Worm (Caenorhabditis elegans): ENCODE measurements around the gene C07A9.12.

C07A9.12 gene

DNA sequence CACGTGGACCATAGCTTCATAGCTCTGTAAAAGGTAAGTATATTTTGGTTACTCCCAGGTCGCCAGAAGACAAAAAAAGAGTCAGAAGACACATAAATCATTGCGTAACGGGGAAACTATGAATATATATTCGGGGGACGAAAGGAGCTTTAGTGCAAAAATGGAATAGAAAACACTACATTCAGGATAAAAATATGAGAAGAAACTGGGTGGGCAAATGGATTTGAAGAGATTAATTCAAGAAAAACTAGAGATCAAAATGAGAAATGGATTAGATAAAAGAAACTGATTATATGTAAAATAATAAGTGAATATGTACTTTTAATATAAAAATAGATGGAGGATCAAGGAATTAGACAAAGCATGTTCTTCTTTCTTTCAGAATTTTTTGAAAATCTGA is at the start of gene C07A9.12:
C07A9.12 (minus strand) TSS at position 101 of the 400 bp plus-strand sequence.
- no peak for TF ChIP-seq W03F9.2 (tag; optimal IDR thresholded peaks at IDR 0.05)

DNA sequence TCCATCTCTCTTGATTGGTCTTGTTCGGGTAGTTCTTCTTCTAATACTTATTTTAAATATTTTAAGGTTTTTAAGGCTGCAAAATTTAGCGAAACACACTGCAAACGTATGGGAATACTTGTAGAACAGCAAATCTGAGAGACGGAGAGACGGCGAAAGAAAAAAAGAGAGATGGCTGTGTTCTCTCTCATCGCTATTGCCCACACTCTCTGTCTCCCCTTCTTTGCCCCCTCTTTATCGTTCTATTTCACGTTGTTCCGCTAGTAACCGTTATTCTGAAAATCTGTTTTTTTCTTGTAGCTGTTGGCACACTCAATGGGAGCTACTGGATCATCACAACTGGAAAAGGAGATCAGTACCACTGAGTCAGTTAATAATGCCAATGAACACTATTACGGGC is 49.0 kb upstream of the C07A9.12 start, which contains the start of gene usp-46:
usp-46 (plus strand) TSS at position 301 of the 400 bp plus-strand sequence.
- no peak for TF ChIP-seq W03F9.2 (tag; optimal IDR thresholded peaks at IDR 0.05)
- TF ChIP-seq dao-5 (tag; optimal IDR thresholded peaks at IDR 0.05), result no peak
- no peak for TF ChIP-seq him-1 (tag; optimal IDR thresholded peaks at IDR 0.05)

DNA sequence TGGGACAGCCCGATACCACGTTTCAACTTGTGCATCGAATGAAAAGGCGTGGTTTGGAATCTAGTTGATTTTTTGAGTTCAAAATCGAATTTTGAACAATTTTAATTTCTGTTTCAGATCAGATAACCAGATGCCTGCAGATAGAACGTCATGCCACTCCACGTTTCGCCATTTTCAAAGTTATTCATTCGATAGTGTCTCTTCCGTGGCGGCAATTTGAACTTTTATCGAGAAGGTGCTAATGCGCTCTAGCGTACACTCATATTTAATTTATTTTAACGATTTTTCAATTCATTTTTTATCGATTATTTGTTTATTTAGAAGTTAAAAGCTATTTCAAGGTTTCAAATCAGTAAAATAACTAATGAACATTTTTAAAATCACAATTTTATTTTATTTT is 48.6 kb upstream of the C07A9.12 start:
- TF ChIP-seq him-1 (tag; optimal IDR thresholded peaks at IDR 0.05) (no peak), W03F9.2 (tag; optimal IDR thresholded peaks at IDR 0.05) (no peak), dao-5 (tag; optimal IDR thresholded peaks at IDR 0.05) (no peak)

DNA sequence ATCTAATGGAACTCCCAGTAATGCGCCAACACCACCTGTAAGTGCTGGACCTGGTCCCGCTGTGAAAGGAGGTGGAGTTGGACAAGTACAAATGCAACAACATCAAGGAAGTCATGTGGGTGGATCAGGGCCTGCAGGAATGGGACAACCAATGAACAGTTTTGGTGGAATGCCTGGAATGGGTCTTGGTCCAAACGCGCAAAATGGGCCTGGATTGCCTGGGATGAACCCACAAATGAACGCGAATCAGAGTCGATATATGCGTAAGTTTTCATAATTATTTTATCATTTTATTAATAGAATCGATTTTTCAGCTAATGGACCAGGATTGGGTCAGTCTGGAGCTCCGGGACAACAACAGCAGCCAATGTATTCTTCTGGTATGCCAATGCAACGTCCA is 45.1 kb upstream of the C07A9.12 start:
- no peak for TF ChIP-seq W03F9.2 (tag; optimal IDR thresholded peaks at IDR 0.05)
- TF ChIP-seq dao-5 (tag; optimal IDR thresholded peaks at IDR 0.05), result no peak

ce11 chrIII:9770590-9770989 is 43.3 kb upstream of the C07A9.12 start:
- TF ChIP-seq dao-5 (tag; optimal IDR thresholded peaks at IDR 0.05) (no peak), W03F9.2 (tag; optimal IDR thresholded peaks at IDR 0.05) (no peak), him-1 (tag; optimal IDR thresholded peaks at IDR 0.05) (no peak)

- TF ChIP-seq him-1 (tag; optimal IDR thresholded peaks at IDR 0.05), result no peak
- TF ChIP-seq W03F9.2 (tag; optimal IDR thresholded peaks at IDR 0.05), result no peak
- TF ChIP-seq dao-5 (tag; optimal IDR thresholded peaks at IDR 0.05), result no peak
Measured at ce11 chrIII:9768023-9768422, 40.7 kb upstream of the C07A9.12 start.

ce11 chrIII:9767095-9767494 is 39.8 kb upstream of the C07A9.12 start:
- TF ChIP-seq W03F9.2 (tag; optimal IDR thresholded peaks at IDR 0.05) (no peak), dao-5 (tag; optimal IDR thresholded peaks at IDR 0.05) (no peak), him-1 (tag; optimal IDR thresholded peaks at IDR 0.05) (no peak)

DNA sequence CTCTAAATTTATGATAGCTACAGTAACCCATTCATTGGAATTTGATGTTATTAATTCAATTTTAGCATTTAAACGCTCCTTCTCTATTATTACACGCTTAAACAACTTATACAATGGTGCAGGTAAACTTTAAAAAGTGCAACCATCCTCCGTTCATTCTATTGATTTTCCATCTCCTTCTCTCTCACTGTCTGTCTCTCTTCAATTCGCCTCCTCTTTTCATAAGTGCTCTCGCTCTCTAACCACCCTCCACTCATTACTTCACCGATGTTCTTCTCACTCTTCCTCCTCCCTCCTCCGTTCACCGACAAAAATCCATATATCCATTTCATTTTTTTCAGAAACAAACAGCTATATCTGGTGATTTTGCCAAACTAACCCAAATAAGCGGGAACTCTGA is 38.8 kb upstream of the C07A9.12 start, which contains the start of gene cbp-1:
cbp-1 (plus strand) TSS at position 335 of the 400 bp plus-strand sequence.
- TF ChIP-seq him-1 (tag; optimal IDR thresholded peaks at IDR 0.05) (no peak), W03F9.2 (tag; optimal IDR thresholded peaks at IDR 0.05) (no peak), dao-5 (tag; optimal IDR thresholded peaks at IDR 0.05) (no peak)

DNA sequence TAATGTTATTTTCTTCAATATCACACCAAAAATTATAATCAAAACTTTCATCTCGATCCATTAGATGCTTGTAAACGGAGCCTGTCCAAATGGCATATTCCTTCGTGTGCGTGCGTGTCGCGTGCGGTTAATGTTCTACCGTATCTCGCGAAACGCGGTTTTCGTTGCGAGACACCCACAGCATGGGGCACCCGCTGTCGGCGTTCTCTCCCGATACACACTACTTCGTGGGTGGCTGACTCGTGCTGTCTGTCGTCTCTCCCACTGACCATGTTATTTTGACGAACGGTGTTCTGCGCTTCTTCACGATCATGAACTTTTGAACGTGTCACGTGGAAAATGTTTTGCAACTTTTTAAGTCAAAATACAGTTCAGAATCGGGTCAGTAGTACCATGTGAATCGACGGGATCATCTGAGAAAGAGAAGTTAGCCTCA is 38.1 kb upstream of the C07A9.12 start:
- peak; percentile 40 for TF ChIP-seq dao-5 (tag; optimal IDR thresholded peaks at IDR 0.05)
- TF ChIP-seq him-1 (tag; optimal IDR thresholded peaks at IDR 0.05), result peak; percentile 89
- TF ChIP-seq W03F9.2 (tag; optimal IDR thresholded peaks at IDR 0.05), result peak; percentile 93

DNA sequence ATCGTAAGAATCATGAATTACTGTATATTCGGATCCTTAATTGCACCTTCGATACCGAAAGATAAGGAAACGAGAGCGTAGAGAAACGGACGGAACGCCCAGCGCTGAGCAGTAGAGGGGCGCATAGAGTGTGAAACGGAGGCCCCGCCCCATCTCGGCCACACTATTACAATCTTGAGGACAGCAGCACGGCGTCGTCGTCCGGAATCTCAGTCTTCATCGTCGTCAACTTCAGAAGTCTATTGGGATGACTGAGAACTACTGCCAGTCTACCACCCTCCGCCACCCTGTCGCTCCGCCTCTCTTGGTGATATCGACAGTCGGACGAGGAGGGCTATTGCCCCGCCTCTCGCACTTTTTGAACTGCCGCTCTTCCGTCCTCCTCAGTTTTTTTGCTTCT is 37.4 kb upstream of the C07A9.12 start:
- TF ChIP-seq dao-5 (tag; optimal IDR thresholded peaks at IDR 0.05), result no peak
- no peak for TF ChIP-seq W03F9.2 (tag; optimal IDR thresholded peaks at IDR 0.05)
- no peak for TF ChIP-seq him-1 (tag; optimal IDR thresholded peaks at IDR 0.05)

DNA sequence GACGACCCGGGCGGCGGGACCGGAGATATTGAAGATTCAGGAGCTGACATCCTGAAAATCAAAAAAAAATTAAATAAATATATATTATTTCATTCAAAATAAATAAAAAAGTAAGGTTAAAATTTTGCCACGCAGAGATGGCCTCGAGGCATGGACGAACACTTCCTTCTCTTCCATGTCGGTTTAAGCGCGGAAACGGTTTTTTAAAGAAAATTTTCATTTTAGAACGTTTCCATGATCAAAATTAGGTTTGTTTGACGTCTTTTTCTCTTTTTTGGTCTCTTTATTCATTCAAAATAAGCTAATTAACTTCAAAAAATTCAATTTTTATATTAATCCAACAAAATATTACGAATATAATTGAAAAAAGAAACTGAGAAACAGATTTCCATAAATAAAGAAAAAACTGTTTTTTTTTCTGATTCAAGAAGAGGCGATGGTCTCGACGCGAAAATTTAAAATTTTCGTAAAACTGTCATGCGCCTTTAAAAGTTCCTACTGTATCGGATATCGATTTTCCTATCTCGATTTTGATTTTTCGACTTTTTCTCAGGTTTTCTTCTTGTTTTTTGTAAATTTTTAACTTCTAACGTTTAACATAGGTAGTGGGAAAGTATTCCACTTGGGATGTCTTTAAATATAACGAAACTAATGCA is 34.9 kb upstream of the C07A9.12 start, which contains the start of gene gcc-2:
gcc-2 (minus strand) TSS at position 51 of the 656 bp plus-strand sequence.
- peak; percentile 29 for TF ChIP-seq W03F9.2 (tag; optimal IDR thresholded peaks at IDR 0.05)
- TF ChIP-seq him-1 (tag; optimal IDR thresholded peaks at IDR 0.05), result no peak

DNA sequence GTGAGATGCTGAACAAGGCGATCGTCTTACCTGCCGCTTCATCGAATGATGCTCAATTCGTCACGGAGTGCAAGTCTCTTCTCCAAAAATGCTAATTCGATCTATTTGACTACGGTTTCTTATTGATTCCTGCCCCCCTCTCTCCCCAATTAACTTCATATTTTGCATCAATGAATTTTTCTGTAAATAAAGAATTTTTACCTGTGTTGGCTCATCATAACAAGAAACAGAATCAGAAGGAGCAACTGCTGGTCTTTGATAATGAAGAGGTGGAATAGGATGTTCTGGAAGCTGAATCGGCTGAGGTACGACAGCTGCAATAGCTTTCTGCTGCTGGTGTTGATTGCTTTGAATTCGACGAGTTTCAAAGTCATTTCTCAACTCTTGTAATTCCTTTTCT is 32.8 kb upstream of the C07A9.12 start:
- no peak for TF ChIP-seq W03F9.2 (tag; optimal IDR thresholded peaks at IDR 0.05)
- TF ChIP-seq him-1 (tag; optimal IDR thresholded peaks at IDR 0.05), result no peak
- TF ChIP-seq dao-5 (tag; optimal IDR thresholded peaks at IDR 0.05), result no peak

ce11 chrIII:9758848-9759247 is 31.5 kb upstream of the C07A9.12 start, which contains the start of gene rmd-1:
TSS of gene rmd-1 (plus strand) at chrIII:9759094.
- TF ChIP-seq him-1 (tag; optimal IDR thresholded peaks at IDR 0.05) (no peak), dao-5 (tag; optimal IDR thresholded peaks at IDR 0.05) (no peak), W03F9.2 (tag; optimal IDR thresholded peaks at IDR 0.05) (no peak)

ce11 chrIII:9757414-9757813 is 30.1 kb upstream of the C07A9.12 start, which contains the start of gene vps-53:
TSS of gene vps-53 (minus strand) at chrIII:9757514.
- TF ChIP-seq dao-5 (tag; optimal IDR thresholded peaks at IDR 0.05) (no peak), him-1 (tag; optimal IDR thresholded peaks at IDR 0.05) (no peak), W03F9.2 (tag; optimal IDR thresholded peaks at IDR 0.05) (no peak)

ce11 chrIII:9752852-9753251 is 25.5 kb upstream of the C07A9.12 start, which contains the start of gene ech-6:
TSS of gene ech-6 (minus strand) at chrIII:9752883.
- no peak for TF ChIP-seq W03F9.2 (tag; optimal IDR thresholded peaks at IDR 0.05)
- TF ChIP-seq dao-5 (tag; optimal IDR thresholded peaks at IDR 0.05), result no peak
- TF ChIP-seq him-1 (tag; optimal IDR thresholded peaks at IDR 0.05), result no peak
